Fruit fly (Drosophila melanogaster): Measurements from ENCODE around the gene how.

The how gene

DNA sequence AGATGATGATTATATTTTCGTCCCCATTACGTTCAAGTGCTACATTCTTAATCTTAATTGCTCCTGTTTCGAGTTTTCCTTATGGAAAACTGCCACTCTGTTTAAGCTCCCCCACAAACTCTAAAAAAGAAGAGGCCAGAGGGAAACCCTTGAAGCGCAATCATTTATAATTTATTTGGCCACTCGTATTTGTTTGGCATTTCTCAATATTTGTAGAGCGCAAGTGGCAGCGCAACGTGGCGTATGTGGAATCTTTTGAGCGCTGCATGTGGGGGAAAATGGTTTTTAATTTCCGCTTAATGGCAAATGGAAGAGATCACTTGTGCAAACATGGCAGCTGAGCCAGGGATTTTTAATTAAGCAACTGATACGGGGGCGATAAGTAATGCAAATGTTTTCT is 25.2 kb downstream of the how start:
- no peak for TF ChIP-seq CTCF (optimal IDR thresholded peaks at IDR 0.05)
- no peak for TF ChIP-seq CG8478 (optimal IDR thresholded peaks at IDR 0.05)

DNA sequence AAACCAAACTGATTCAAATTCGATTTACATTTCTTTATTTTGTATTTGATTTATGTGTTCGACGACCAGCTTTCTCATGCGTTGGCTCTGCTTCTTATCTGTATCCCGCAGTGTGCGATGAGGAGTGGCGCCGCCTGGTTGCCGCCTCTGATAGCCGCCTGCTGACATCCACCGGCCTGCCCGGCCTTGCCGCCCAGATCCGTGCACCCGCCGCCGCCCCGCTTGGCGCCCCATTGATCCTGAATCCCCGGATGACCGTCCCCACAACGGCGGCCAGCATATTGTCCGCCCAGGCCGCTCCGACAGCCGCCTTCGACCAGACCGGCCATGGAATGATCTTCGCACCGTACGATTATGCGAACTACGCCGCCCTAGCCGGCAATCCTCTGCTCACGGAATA is 29.6 kb downstream of the how start:
- TF ChIP-seq CG8478 (optimal IDR thresholded peaks at IDR 0.05) (no peak), CTCF (optimal IDR thresholded peaks at IDR 0.05) (no peak)

DNA sequence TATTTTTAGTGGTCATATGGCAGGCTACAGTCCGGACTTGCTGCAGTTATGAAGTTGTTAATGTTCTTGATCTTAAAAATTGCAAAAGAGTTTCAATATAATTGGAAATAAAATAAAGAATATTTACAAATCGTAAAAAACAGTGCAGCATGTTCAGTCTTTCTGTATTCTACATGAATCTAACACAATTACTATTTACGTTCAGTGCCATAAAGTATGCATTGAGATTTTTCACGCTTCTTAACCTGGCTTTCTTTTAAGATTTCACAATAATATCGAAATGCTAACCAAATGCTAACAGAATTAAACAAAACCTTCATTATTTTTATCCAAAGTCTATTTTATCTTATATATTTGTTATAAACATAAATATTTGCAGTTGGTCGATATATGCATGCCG is 30.6 kb downstream of the how start:
- TF ChIP-seq CG8478 (optimal IDR thresholded peaks at IDR 0.05) (no peak), CTCF (optimal IDR thresholded peaks at IDR 0.05) (no peak)

- TF ChIP-seq CG8478 (optimal IDR thresholded peaks at IDR 0.05) (no peak), CTCF (optimal IDR thresholded peaks at IDR 0.05) (no peak)
Observed at dm6 chr3R:22080161-22080560, 38.2 kb downstream of the how start, which contains the start of gene CG13408. Gene CG13408, plus strand, starts transcription at chr3R:22080382.

- TF ChIP-seq CTCF (optimal IDR thresholded peaks at IDR 0.05) (no peak), CG8478 (optimal IDR thresholded peaks at IDR 0.05) (no peak)
Observed at dm6 chr3R:22086297-22086696, 44.3 kb downstream of the how start, which contains the start of gene BomT3. Gene BomT3, minus strand, starts transcription at chr3R:22086397.

- TF ChIP-seq CG8478 (optimal IDR thresholded peaks at IDR 0.05), result no peak
- TF ChIP-seq CTCF (optimal IDR thresholded peaks at IDR 0.05), result no peak
Observed at dm6 chr3R:22086775-22087174, 44.8 kb downstream of the how start, which contains the start of gene BomBc3. Gene BomBc3, plus strand, starts transcription at chr3R:22087075.

dm6 chr3R:22093950-22094349 is 52.0 kb downstream of the how start:
- peak; percentile 19 to 51 for TF ChIP-seq CTCF (optimal IDR thresholded peaks at IDR 0.05)
- TF ChIP-seq CG8478 (optimal IDR thresholded peaks at IDR 0.05), result no peak

dm6 chr3R:22096893-22097292 is 54.9 kb downstream of the how start:
- TF ChIP-seq CG8478 (optimal IDR thresholded peaks at IDR 0.05) (no peak), CTCF (optimal IDR thresholded peaks at IDR 0.05) (no peak)

DNA sequence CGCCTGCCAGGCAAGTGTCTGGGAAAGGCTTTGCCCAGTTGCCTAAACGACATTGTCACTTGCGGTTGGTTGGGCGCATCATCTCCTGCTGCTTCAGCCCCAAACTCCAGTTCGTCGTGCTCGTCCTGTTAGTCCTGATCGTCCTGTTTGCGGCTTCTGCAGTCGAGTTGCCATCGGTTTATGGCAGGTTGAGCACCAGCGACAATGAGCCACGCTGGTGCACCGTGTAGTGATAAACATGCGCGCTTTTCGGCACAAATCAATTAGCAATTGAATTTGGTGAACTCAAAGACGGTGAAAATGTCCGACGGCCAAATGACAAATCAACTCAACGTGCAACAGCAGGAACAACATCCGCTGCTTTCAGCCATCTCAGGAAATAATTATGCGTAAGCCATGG is 61.1 kb downstream of the how start, which contains the start of gene CG13407:
CG13407 (plus strand) TSS at position 301 of the 400 bp plus-strand sequence.
- TF ChIP-seq CG8478 (optimal IDR thresholded peaks at IDR 0.05), result no peak
- no peak for TF ChIP-seq CTCF (optimal IDR thresholded peaks at IDR 0.05)

dm6 chr3R:22108316-22108715 is 66.3 kb downstream of the how start:
- TF ChIP-seq CTCF (optimal IDR thresholded peaks at IDR 0.05) (no peak), CG8478 (optimal IDR thresholded peaks at IDR 0.05) (no peak)

DNA sequence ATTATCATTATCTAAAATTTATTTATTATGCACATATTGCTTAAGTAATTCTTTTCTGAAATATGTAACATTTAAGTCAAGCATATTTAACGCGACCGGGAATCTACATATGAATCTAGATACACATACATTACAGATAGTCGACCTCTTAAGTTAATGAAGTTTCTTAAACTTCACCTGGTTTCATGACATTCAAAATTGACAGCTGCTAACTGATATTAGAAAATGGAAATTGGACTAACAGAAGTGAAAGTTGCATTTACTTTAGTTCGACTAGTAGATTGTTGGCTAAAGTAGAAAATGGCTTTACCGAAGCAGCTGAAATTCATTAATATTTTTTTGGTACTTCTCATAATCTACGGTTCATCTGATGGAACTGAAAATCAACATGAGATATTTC is 71.1 kb downstream of the how start, which contains the start of gene Ir94a:
Ir94a (plus strand) TSS at position 301 of the 400 bp plus-strand sequence.
- TF ChIP-seq CG8478 (optimal IDR thresholded peaks at IDR 0.05), result no peak
- no peak for TF ChIP-seq CTCF (optimal IDR thresholded peaks at IDR 0.05)

- TF ChIP-seq CTCF (optimal IDR thresholded peaks at IDR 0.05), result no peak
- TF ChIP-seq CG8478 (optimal IDR thresholded peaks at IDR 0.05), result no peak
Observed at dm6 chr3R:22117149-22117548, 75.2 kb downstream of the how start, which contains the start of gene Ir94b. Gene Ir94b, minus strand, starts transcription at chr3R:22117249.

dm6 chr3R:22119354-22119753 is 77.4 kb downstream of the how start, which contains the start of gene Ir94c:
Gene Ir94c, minus strand, starts transcription at chr3R:22119454.
- no peak for TF ChIP-seq CG8478 (optimal IDR thresholded peaks at IDR 0.05)
- TF ChIP-seq CTCF (optimal IDR thresholded peaks at IDR 0.05), result no peak

dm6 chr3R:22119761-22120160 is 77.8 kb downstream of the how start, which contains the start of gene CG42390:
Gene CG42390, plus strand, starts transcription at chr3R:22120061.
- TF ChIP-seq CTCF (optimal IDR thresholded peaks at IDR 0.05) (no peak), CG8478 (optimal IDR thresholded peaks at IDR 0.05) (no peak)

DNA sequence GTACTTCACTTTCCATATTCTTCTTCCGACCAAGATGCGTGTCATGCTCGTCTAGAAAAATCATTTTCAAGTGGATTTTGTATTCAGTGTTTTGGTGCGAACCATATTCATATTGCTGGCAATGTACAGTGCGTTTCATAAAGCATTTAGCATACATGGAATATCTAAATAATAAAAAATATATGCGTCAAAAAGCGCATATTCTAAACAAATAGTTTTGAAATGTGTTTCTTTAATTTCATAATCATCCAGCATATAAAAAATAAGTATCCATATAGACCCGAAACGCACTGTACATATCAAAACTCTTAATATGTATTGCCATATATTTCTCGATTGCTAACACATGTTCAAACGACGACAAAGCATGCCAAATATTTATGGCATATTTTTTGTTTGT is 79.2 kb downstream of the how start:
- TF ChIP-seq CTCF (optimal IDR thresholded peaks at IDR 0.05) (no peak), CG8478 (optimal IDR thresholded peaks at IDR 0.05) (no peak)

DNA sequence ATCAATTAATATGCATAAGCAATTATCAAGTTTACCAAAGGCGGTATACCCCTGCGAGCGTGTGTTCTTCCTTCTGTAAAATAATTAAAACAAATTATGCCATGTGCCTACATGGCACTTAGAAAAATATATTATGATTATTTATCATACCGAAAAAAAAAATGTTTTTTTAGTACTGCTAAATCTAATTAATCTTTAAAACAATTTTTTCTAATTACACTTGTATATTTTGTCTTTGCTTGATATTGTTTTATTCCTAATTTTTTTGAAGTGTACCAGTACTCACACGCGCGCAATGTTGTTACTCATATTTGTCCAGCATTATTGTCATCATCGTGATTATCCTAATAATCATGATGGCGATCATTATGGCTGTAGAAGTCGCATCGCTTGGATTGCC is 81.4 kb downstream of the how start:
- TF ChIP-seq CG8478 (optimal IDR thresholded peaks at IDR 0.05) (no peak), CTCF (optimal IDR thresholded peaks at IDR 0.05) (no peak)

DNA sequence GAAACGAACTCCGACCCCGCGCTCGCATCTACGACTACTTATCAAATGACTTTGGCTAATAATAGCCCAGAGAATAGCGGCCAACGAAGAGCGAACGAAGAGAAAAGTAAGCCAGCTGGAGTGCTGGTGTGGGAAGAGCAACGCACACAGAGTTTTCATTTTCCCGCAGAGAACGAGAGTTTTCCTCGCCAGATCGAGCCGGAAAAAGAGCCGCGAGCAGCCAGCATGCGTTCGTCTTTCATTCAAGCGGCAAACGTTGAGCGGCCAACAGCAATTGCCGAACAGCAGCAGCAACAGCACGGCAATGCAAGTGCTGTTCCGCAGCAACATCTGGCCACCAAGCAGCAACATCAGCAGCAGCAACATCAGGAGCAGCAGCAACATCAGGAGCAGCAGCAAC is 82.9 kb downstream of the how start:
- TF ChIP-seq CG8478 (optimal IDR thresholded peaks at IDR 0.05) (no peak), CTCF (optimal IDR thresholded peaks at IDR 0.05) (no peak)

Measured in S2 (cell line).